Worm (Caenorhabditis elegans) whole organism, L1 larva: Measurements from ENCODE around the gene ncam-1.

ENCODE experiments used
- C04F5.9 ChIP-seq: sonication (generic microtip); optimal IDR thresholded peaks from 2 replicates; lab custom pipeline; 2016; ENCODE audit warnings: missing genetic modification characterization, missing compliant biosample characterization
- C16A3.4 ChIP-seq: fragments of 150-350 bp; optimal IDR thresholded peaks from 2 replicates; lab custom pipeline; 2014; ENCODE audit warnings: missing biosample characterization, missing genetic modification characterization
- alr-1 ChIP-seq: fragments of 200-800 bp; sonication (Bioruptor generic); optimal IDR thresholded peaks from 2 replicates; lab custom pipeline; 2018; ENCODE audit warnings: borderline replicate concordance, mild to moderate bottlenecking, missing genetic modification characterization, missing compliant biosample characterization
- blmp-1 ChIP-seq: fragments of 150-350 bp; optimal IDR thresholded peaks from 2 replicates; lab custom pipeline; 2014; ENCODE audit warnings: missing biosample characterization, missing genetic modification characterization
- ceh-63 ChIP-seq: fragments of 200-800 bp; sonication (Bioruptor generic); optimal IDR thresholded peaks from 2 replicates; lab custom pipeline; 2018; ENCODE audit warnings: mild to moderate bottlenecking, missing genetic modification characterization, missing compliant biosample characterization
- ceh-8 ChIP-seq: fragments of 200-800 bp; sonication (Bioruptor generic); optimal IDR thresholded peaks from 2 replicates; lab custom pipeline; 2018; ENCODE audit warnings: mild to moderate bottlenecking, missing genetic modification characterization, moderate library complexity, missing compliant biosample characterization
- ceh-90 ChIP-seq: sonication (generic microtip); optimal IDR thresholded peaks from 2 replicates; lab custom pipeline; 2016; ENCODE audit warnings: missing genetic modification characterization, missing compliant biosample characterization
- dsc-1 ChIP-seq: sonication (generic microtip); optimal IDR thresholded peaks from 2 replicates; lab custom pipeline; 2016; ENCODE audit warnings: mild to moderate bottlenecking, missing genetic modification characterization, missing compliant biosample characterization
- efl-1 ChIP-seq, 4 experiments: fragments of 150-350 bp; optimal IDR thresholded peaks in 3 of 4; peaks in 1 of 4; 1 replicate in 1 of 4; 2 replicates in 3 of 4; lab custom pipeline; 2014; ENCODE audit warnings: missing biosample characterization in 2 of 4, missing genetic modification characterization in 2 of 4, missing genetic modification reagents in 2 of 4
- egl-13 ChIP-seq: sonication (generic microtip); optimal IDR thresholded peaks from 2 replicates; lab custom pipeline; 2016; ENCODE audit warnings: missing genotype, missing genetic modification reagents, missing genetic modification characterization, missing compliant biosample characterization
- egl-27 ChIP-seq, 2 experiments: fragments of 150-350 bp in 1 of 2; sonication (generic microtip); optimal IDR thresholded peaks; 3 replicates each; lab custom pipeline; 2017 to 2018; ENCODE audit warnings: missing biosample characterization in 2 of 2, missing genetic modification characterization in 2 of 2, missing genetic modification reagents in 2 of 2
- elt-3 ChIP-seq, 6 experiments: fragments of 150-350 bp in 1 of 6; sonication (generic microtip); optimal IDR thresholded peaks; 2 replicates each; lab custom pipeline; 2017 to 2018; ENCODE audit warnings: missing biosample characterization in 6 of 6, missing genetic modification characterization in 6 of 6, inconsistent platforms in 1 of 6
- fkh-4 ChIP-seq: sonication (generic microtip); optimal IDR thresholded peaks from 2 replicates; lab custom pipeline; 2016; ENCODE audit warnings: missing compliant biosample characterization, missing genetic modification characterization, borderline replicate concordance
- fkh-8 ChIP-seq: sonication (generic microtip); optimal IDR thresholded peaks from 2 replicates; lab custom pipeline; 2016; ENCODE audit warnings: mild to moderate bottlenecking, missing genetic modification characterization, missing compliant biosample characterization
- fos-1 ChIP-seq: fragments of 150-350 bp; optimal IDR thresholded peaks from 2 replicates; lab custom pipeline; 2014; ENCODE audit warnings: missing biosample characterization, missing genetic modification characterization
- grh-1 ChIP-seq: fragments of 200-800 bp; sonication (Bioruptor generic); IDR thresholded peaks from 2 replicates; pipeline ENCODE4 v1.3.6; 2022; ENCODE audit warnings: missing genetic modification reagents, missing genetic modification characterization, missing compliant biosample characterization
- hlh-17 ChIP-seq: fragments of 200-800 bp; sonication (Bioruptor generic); optimal IDR thresholded peaks from 2 replicates; lab custom pipeline; 2018; ENCODE audit warnings: missing genetic modification characterization, mild to moderate bottlenecking, missing compliant biosample characterization, moderate library complexity, borderline replicate concordance
- hlh-4 ChIP-seq: sonication (generic microtip); optimal IDR thresholded peaks from 2 replicates; lab custom pipeline; 2016; ENCODE audit warnings: mild to moderate bottlenecking, missing genetic modification characterization, missing compliant biosample characterization
- irx-1 ChIP-seq: sonication (generic microtip); optimal IDR thresholded peaks from 2 replicates; lab custom pipeline; 2016; ENCODE audit warnings: missing genetic modification characterization, missing compliant biosample characterization
- jun-1 ChIP-seq: fragments of 150-350 bp; optimal IDR thresholded peaks from 2 replicates; lab custom pipeline; 2014; ENCODE audit warnings: missing biosample characterization, missing genetic modification reagents, missing genetic modification characterization
- lin-13 ChIP-seq: fragments of 150-350 bp; optimal IDR thresholded peaks from 2 replicates; lab custom pipeline; 2014; ENCODE audit warnings: missing biosample characterization, missing genetic modification reagents, missing genetic modification characterization
- lin-39 ChIP-seq: fragments of 150-350 bp; optimal IDR thresholded peaks from 2 replicates; lab custom pipeline; 2014; ENCODE audit warnings: missing biosample characterization, missing genetic modification reagents, missing genetic modification characterization
- lsy-2 ChIP-seq, 2 experiments: fragments of 150-350 bp; optimal IDR thresholded peaks; 2 replicates each; lab custom pipeline; 2014; ENCODE audit warnings: missing biosample characterization in 2 of 2, missing genetic modification characterization in 2 of 2
- nhr-11 ChIP-seq: fragments of 150-350 bp; optimal IDR thresholded peaks from 2 replicates; lab custom pipeline; 2014; ENCODE audit warnings: missing biosample characterization, missing genetic modification characterization
- nhr-12 ChIP-seq: sonication (generic microtip); optimal IDR thresholded peaks from 2 replicates; lab custom pipeline; 2017; ENCODE audit warnings: missing biosample characterization, missing genetic modification characterization
- nhr-237 ChIP-seq: fragments of 150-350 bp; optimal IDR thresholded peaks from 2 replicates; lab custom pipeline; 2014; ENCODE audit warnings: missing biosample characterization, missing genetic modification characterization
- nhr-28 ChIP-seq: fragments of 150-350 bp; optimal IDR thresholded peaks from 2 replicates; lab custom pipeline; 2014; ENCODE audit warnings: missing biosample characterization, missing genetic modification characterization
- nhr-47 ChIP-seq: sonication (generic microtip); optimal IDR thresholded peaks from 2 replicates; lab custom pipeline; 2016; ENCODE audit warnings: mild to moderate bottlenecking, missing genetic modification characterization, moderate library complexity, missing compliant biosample characterization
- nhr-77 ChIP-seq: fragments of 150-350 bp; optimal IDR thresholded peaks from 2 replicates; lab custom pipeline; 2014; ENCODE audit warnings: missing biosample characterization, missing genetic modification characterization
- nhr-90 ChIP-seq: sonication (generic microtip); optimal IDR thresholded peaks from 2 replicates; lab custom pipeline; 2016; ENCODE audit warnings: mild to moderate bottlenecking, missing genetic modification characterization, missing compliant biosample characterization; ENCODE audit not compliant: poor library complexity
- pag-3 ChIP-seq: sonication (generic microtip); optimal IDR thresholded peaks from 2 replicates; lab custom pipeline; 2017; ENCODE audit warnings: missing genetic modification characterization, mild to moderate bottlenecking, missing compliant biosample characterization, antibody characterized with exemption, borderline replicate concordance; ENCODE audit not compliant: insufficient read depth
- pax-3 ChIP-seq: fragments of 200-800 bp; sonication (Bioruptor generic); optimal IDR thresholded peaks from 2 replicates; lab custom pipeline; 2018; ENCODE audit warnings: mild to moderate bottlenecking, missing genetic modification characterization, moderate library complexity, missing compliant biosample characterization
- pqm-1 ChIP-seq: sonication (generic microtip); optimal IDR thresholded peaks from 3 replicates; lab custom pipeline; 2017; ENCODE audit warnings: missing biosample characterization, missing genetic modification characterization
- skn-1 ChIP-seq: fragments of 150-350 bp; optimal IDR thresholded peaks from 2 replicates; lab custom pipeline; 2014; ENCODE audit warnings: missing biosample characterization, missing genetic modification characterization
- snpc-4 ChIP-seq: fragments of 150-350 bp; optimal IDR thresholded peaks from 2 replicates; lab custom pipeline; 2014; ENCODE audit warnings: missing biosample characterization, missing genetic modification characterization
- snu-23 ChIP-seq: sonication (generic microtip); optimal IDR thresholded peaks from 2 replicates; lab custom pipeline; 2016; ENCODE audit warnings: missing genetic modification characterization, missing compliant biosample characterization
- sox-4 ChIP-seq: sonication (generic microtip); optimal IDR thresholded peaks from 2 replicates; lab custom pipeline; 2016; ENCODE audit warnings: missing genetic modification characterization, missing compliant biosample characterization
- sup-37 ChIP-seq: fragments of 200-800 bp; sonication (Bioruptor generic); optimal IDR thresholded peaks from 2 replicates; lab custom pipeline; 2018; ENCODE audit warnings: mild to moderate bottlenecking, missing genetic modification characterization, missing compliant biosample characterization
- swsn-7 ChIP-seq: sonication (generic microtip); optimal IDR thresholded peaks from 2 replicates; lab custom pipeline; 2016; ENCODE audit warnings: missing genetic modification characterization, missing compliant biosample characterization
- tlp-1 ChIP-seq: fragments of 150-350 bp; optimal IDR thresholded peaks from 2 replicates; lab custom pipeline; 2014; ENCODE audit warnings: missing biosample characterization, missing genetic modification characterization
- unc-130 ChIP-seq: fragments of 150-350 bp; optimal IDR thresholded peaks from 2 replicates; lab custom pipeline; 2017; ENCODE audit warnings: missing biosample characterization, missing genetic modification characterization, inconsistent platforms
- unc-30 ChIP-seq: sonication (generic microtip); optimal IDR thresholded peaks from 2 replicates; lab custom pipeline; 2017; ENCODE audit warnings: missing biosample characterization, missing genetic modification characterization
- unc-86 ChIP-seq: sonication (generic microtip); optimal IDR thresholded peaks from 2 replicates; lab custom pipeline; 2016; ENCODE audit warnings: missing genetic modification characterization, missing compliant biosample characterization
- unc-98 ChIP-seq: fragments of 200-800 bp; sonication (Bioruptor generic); IDR thresholded peaks from 2 replicates; pipeline ENCODE4 v1.3.6; 2022; ENCODE audit warnings: missing genetic modification characterization, missing compliant biosample characterization
- vab-15 ChIP-seq: sonication (generic microtip); optimal IDR thresholded peaks from 2 replicates; lab custom pipeline; 2017; ENCODE audit warnings: missing genotype, mild to moderate bottlenecking, missing genetic modification characterization, missing compliant biosample characterization
- xbp-1 ChIP-seq: sonication (generic microtip); optimal IDR thresholded peaks from 2 replicates; lab custom pipeline; 2016; ENCODE audit warnings: missing genetic modification characterization, missing compliant biosample characterization
- ztf-4 ChIP-seq: fragments of 150-350 bp; optimal IDR thresholded peaks from 2 replicates; lab custom pipeline; 2014; ENCODE audit warnings: missing biosample characterization, missing genetic modification characterization

The ncam-1 gene

ce11 chrX:727737-728136 lies 36.0 kb downstream of the ncam-1 start (continued):
- no peak for TF ChIP-seq unc-98 (GFP tag; lab: Robert Waterston, UW)
- no peak for TF ChIP-seq alr-1 (tag; lab: Kevin White, UChicago)
- no peak for TF ChIP-seq ceh-63 (GFP tag; lab: Kevin White, UChicago)
- no peak for TF ChIP-seq egl-27 (tag; optimal IDR thresholded peaks at IDR 0.05; lab: Kevin White, UChicago)
- TF ChIP-seq nhr-11: no peak
- no peak for TF ChIP-seq unc-130 (tag; lab: Kevin White, UChicago)
- no peak for TF ChIP-seq fkh-4 (tag; lab: Kevin White, UChicago)
- peak; percentile 29 for TF ChIP-seq snpc-4 (tag; lab: Kevin White, UChicago)
- TF ChIP-seq C04F5.9 (tag; lab: Kevin White, UChicago): peak; percentile 41
- peak; percentile 85 for TF ChIP-seq jun-1 (tag; lab: Kevin White, UChicago)
- TF ChIP-seq dsc-1 (tag; lab: Kevin White, UChicago): peak; percentile 81
- TF ChIP-seq nhr-237 (tag; lab: Kevin White, UChicago): no peak
- TF ChIP-seq lin-39 (tag; lab: Kevin White, UChicago): no peak
- no peak for TF ChIP-seq tlp-1 (tag; lab: Kevin White, UChicago)
- TF ChIP-seq fos-1 (tag; lab: Kevin White, UChicago): peak; percentile 81
- no peak for TF ChIP-seq pag-3
- peak; percentile 13 for TF ChIP-seq ceh-8 (GFP tag; lab: Kevin White, UChicago)
- peak; percentile 76 for TF ChIP-seq nhr-90 (tag; lab: Kevin White, UChicago)
- TF ChIP-seq hlh-17 (GFP tag; lab: Kevin White, UChicago): no peak
- TF ChIP-seq irx-1 (tag; lab: Kevin White, UChicago): peak; percentile 68
- TF ChIP-seq elt-3 (tag; optimal IDR thresholded peaks at IDR 0.05; lab: Kevin White, UChicago): peak in 1 of 6 experiments; percentile 9
- TF ChIP-seq efl-1 (optimal IDR thresholded peaks at IDR 0.05; lab: Kevin White, UChicago): peak; percentile 41 to 50
- TF ChIP-seq efl-1 (GFP tag; optimal IDR thresholded peaks at IDR 0.05 in 1 of 2; lab: Kevin White, UChicago): peak in 1 of 2 experiments; percentile 89
- TF ChIP-seq pax-3 (tag; lab: Kevin White, UChicago): no peak
- TF ChIP-seq fkh-8 (tag; lab: Kevin White, UChicago): peak; percentile 57
- no peak for TF ChIP-seq sox-4 (tag; lab: Kevin White, UChicago)
- peak; percentile 73 for TF ChIP-seq nhr-47 (tag; lab: Kevin White, UChicago)
- TF ChIP-seq ztf-4 (tag; lab: Kevin White, UChicago): peak; percentile 8
- peak; percentile 71 for TF ChIP-seq swsn-7 (tag; lab: Kevin White, UChicago)
- TF ChIP-seq C16A3.4 (tag; lab: Kevin White, UChicago): peak; percentile 22
- TF ChIP-seq snu-23 (GFP tag; lab: Kevin White, UChicago): peak; percentile 82
- no peak for TF ChIP-seq unc-30 (tag; lab: Kevin White, UChicago)
- no peak for TF ChIP-seq nhr-12 (tag; lab: Kevin White, UChicago)
- no peak for TF ChIP-seq ceh-90 (tag; lab: Kevin White, UChicago)
- TF ChIP-seq blmp-1 (tag; lab: Kevin White, UChicago): peak; percentile 42
- TF ChIP-seq unc-86: peak; percentile 39
- TF ChIP-seq nhr-77: no peak
- peak; percentile 60 to 61 for TF ChIP-seq lsy-2 (tag; optimal IDR thresholded peaks at IDR 0.05; lab: Kevin White, UChicago)
- no peak for TF ChIP-seq sup-37 (GFP tag; lab: Kevin White, UChicago)
- peak; percentile 82 for TF ChIP-seq skn-1 (tag; lab: Kevin White, UChicago)
- TF ChIP-seq grh-1 (GFP tag; lab: Robert Waterston, UW): peak; percentile 49; the same call in 1 of the 2 replicates
- TF ChIP-seq vab-15 (tag; lab: Kevin White, UChicago): no peak
- TF ChIP-seq egl-13 (tag; lab: Kevin White, UChicago): no peak
- no peak for TF ChIP-seq hlh-4 (tag; lab: Kevin White, UChicago)
- no peak for TF ChIP-seq lin-13
- no peak for TF ChIP-seq pqm-1 (tag; lab: Kevin White, UChicago)
- peak; percentile 47 for TF ChIP-seq xbp-1 (tag; lab: Kevin White, UChicago)
- TF ChIP-seq nhr-28 (tag; lab: Kevin White, UChicago): no peak
- TF ChIP-seq, all 84 proteins: peak for 37
